Fruit fly (Drosophila melanogaster): ENCODE results near the gene CG5612.
A peak's percentile ranks its signal among the peaks of the same experiment; 100 is the strongest.

The CG5612 gene

DNA sequence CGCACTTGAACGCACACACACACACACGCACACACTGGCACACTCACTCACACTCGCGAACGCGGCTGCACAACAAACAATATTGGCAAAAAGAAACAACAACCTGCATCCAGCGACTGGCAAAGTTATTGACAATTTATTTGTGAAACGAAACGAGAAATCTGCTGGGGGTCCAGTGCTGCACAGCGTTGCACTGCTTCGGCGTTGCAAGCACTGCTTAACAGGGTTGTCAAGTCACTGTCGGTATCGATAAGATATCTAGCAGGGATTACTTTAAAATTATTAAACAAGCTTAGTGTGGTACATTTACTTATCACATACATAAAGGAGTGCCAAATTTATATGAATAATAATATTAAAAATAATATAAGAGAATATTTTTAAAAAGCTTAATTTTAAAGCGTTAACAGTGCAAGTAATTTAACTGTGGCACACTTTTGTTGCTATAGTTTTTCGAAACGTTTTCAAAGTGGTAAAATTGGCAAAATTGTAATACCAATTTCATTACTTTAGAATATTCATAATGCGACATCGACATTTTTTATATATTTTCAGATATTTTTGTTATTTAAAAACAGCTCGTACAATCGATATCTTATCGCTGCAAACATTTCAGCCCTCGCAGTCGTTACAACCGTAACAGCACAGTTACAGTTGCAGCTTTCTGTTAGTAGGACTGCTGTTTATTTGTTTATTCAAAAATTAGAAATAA is 18.4 kb downstream of the CG5612 start, which contains the start of the genes dsd and Tusp (continued):
- TF ChIP-seq CG10669 (GFP tag; optimal IDR thresholded peaks at IDR 0.05) (peak; percentile 59), Met (GFP tag; optimal IDR thresholded peaks at IDR 0.05) (peak; percentile 45), CG16779 (tag; optimal IDR thresholded peaks at IDR 0.05) (peak; percentile 20), pdm3 (GFP tag; optimal IDR thresholded peaks at IDR 0.05) (peak; percentile 69), dac (GFP tag; optimal IDR thresholded peaks at IDR 0.05) (peak; percentile 48), CG8119 (GFP tag; IDR thresholded peaks at IDR 0.05) (no peak), CG32006 (GFP tag; optimal IDR thresholded peaks at IDR 0.05) (peak; percentile 71), CG6854 (GFP tag; optimal IDR thresholded peaks at IDR 0.05) (peak; percentile 21), Lpt (GFP tag; optimal IDR thresholded peaks at IDR 0.05) (peak; percentile 36), CG6163 (GFP tag; IDR thresholded peaks at IDR 0.05) (peak; percentile 66), svp (GFP tag) (peak; percentile 82), acj6 (GFP tag; optimal IDR thresholded peaks at IDR 0.05) (peak; percentile 74), CG3919 (GFP tag; optimal IDR thresholded peaks at IDR 0.05) (peak; percentile 85), CG6792 (GFP tag; optimal IDR thresholded peaks at IDR 0.05) (peak; percentile 55), Ets21C (GFP tag; optimal IDR thresholded peaks at IDR 0.05) (peak; percentile 56), spab (GFP tag; optimal IDR thresholded peaks at IDR 0.05) (peak; percentile 17), CG7368 (GFP tag; optimal IDR thresholded peaks at IDR 0.05) (peak; percentile 30), CG11762 (GFP tag; optimal IDR thresholded peaks at IDR 0.05; ENCODE audit: insufficient read depth) (peak; percentile 15), salr (GFP tag; optimal IDR thresholded peaks at IDR 0.05) (peak; percentile 44 to 65), CG10631 (GFP tag; optimal IDR thresholded peaks at IDR 0.05) (peak; percentile 75), Eip93F (GFP tag; optimal IDR thresholded peaks at IDR 0.05) (no peak), fd85E (GFP tag; optimal IDR thresholded peaks at IDR 0.05) (no peak), fkh (GFP tag; optimal IDR thresholded peaks at IDR 0.05) (peak; percentile 48), CG9139 (GFP tag; optimal IDR thresholded peaks at IDR 0.05) (no peak), CG8632 (GFP tag; optimal IDR thresholded peaks at IDR 0.05) (peak; percentile 40), CG4318 (GFP tag; optimal IDR thresholded peaks at IDR 0.05) (peak; percentile 56), topi (GFP tag; optimal IDR thresholded peaks at IDR 0.05) (peak; percentile 68), fd59A (GFP tag; optimal IDR thresholded peaks at IDR 0.05) (peak; percentile 29), CG6276 (GFP tag; optimal IDR thresholded peaks at IDR 0.05) (no peak), Hr39 (GFP tag; optimal IDR thresholded peaks at IDR 0.05) (peak; percentile 76), Ets96B (tag; optimal IDR thresholded peaks at IDR 0.05) (peak; percentile 33), lz (GFP tag; optimal IDR thresholded peaks at IDR 0.05) (peak; percentile 79), CG11902 (GFP tag; optimal IDR thresholded peaks at IDR 0.05) (peak; percentile 55), Sox14 (GFP tag; optimal IDR thresholded peaks at IDR 0.05) (peak; percentile 56), Gug (GFP tag; IDR thresholded peaks at IDR 0.05) (peak; percentile 43), Sox15 (GFP tag; optimal IDR thresholded peaks at IDR 0.05) (peak; percentile 69)

- TF ChIP-seq Hr4 (GFP tag; optimal IDR thresholded peaks at IDR 0.05) (peak; percentile 17), fkh (GFP tag; optimal IDR thresholded peaks at IDR 0.05) (peak; percentile 69), Eip78C (GFP tag) (peak; percentile 73), CG34406 (GFP tag; optimal IDR thresholded peaks at IDR 0.05) (no peak), CG6163 (GFP tag; IDR thresholded peaks at IDR 0.05) (peak; percentile 22; the same call in 1 of the 3 replicates), CG8632 (GFP tag; optimal IDR thresholded peaks at IDR 0.05) (no peak), svp (GFP tag) (peak; percentile 97), CG15336 (GFP tag; IDR thresholded peaks at IDR 0.05) (0 out of 2 replicates have a peak, but pooled peaks have one; percentile 6)
Measured at dm6 chr3R:27605534-27606250, 20.1 kb downstream of the CG5612 start.
